Worm (Caenorhabditis elegans) whole organism, L1 larva: ENCODE results near the gene C26E1.1.

ENCODE experiments used
- ceh-8 ChIP-seq: fragments of 200-800 bp; sonication (Bioruptor generic); optimal IDR thresholded peaks from 2 replicates; lab custom pipeline; 2018; ENCODE audit warnings: mild to moderate bottlenecking, missing genetic modification characterization, moderate library complexity, missing compliant biosample characterization
- egl-13 ChIP-seq: sonication (generic microtip); optimal IDR thresholded peaks from 2 replicates; lab custom pipeline; 2016; ENCODE audit warnings: missing genotype, missing genetic modification reagents, missing genetic modification characterization, missing compliant biosample characterization
- nhr-12 ChIP-seq: sonication (generic microtip); optimal IDR thresholded peaks from 2 replicates; lab custom pipeline; 2017; ENCODE audit warnings: missing biosample characterization, missing genetic modification characterization
- nhr-77 ChIP-seq: fragments of 150-350 bp; optimal IDR thresholded peaks from 2 replicates; lab custom pipeline; 2014; ENCODE audit warnings: missing biosample characterization, missing genetic modification characterization
- nhr-90 ChIP-seq: sonication (generic microtip); optimal IDR thresholded peaks from 2 replicates; lab custom pipeline; 2016; ENCODE audit warnings: mild to moderate bottlenecking, missing genetic modification characterization, missing compliant biosample characterization; ENCODE audit not compliant: poor library complexity
- unc-86 ChIP-seq: sonication (generic microtip); optimal IDR thresholded peaks from 2 replicates; lab custom pipeline; 2016; ENCODE audit warnings: missing genetic modification characterization, missing compliant biosample characterization
- zag-1 ChIP-seq: fragments of 150-350 bp; optimal IDR thresholded peaks from 2 replicates; lab custom pipeline; 2014; ENCODE audit warnings: missing biosample characterization, missing genetic modification characterization

DNA sequence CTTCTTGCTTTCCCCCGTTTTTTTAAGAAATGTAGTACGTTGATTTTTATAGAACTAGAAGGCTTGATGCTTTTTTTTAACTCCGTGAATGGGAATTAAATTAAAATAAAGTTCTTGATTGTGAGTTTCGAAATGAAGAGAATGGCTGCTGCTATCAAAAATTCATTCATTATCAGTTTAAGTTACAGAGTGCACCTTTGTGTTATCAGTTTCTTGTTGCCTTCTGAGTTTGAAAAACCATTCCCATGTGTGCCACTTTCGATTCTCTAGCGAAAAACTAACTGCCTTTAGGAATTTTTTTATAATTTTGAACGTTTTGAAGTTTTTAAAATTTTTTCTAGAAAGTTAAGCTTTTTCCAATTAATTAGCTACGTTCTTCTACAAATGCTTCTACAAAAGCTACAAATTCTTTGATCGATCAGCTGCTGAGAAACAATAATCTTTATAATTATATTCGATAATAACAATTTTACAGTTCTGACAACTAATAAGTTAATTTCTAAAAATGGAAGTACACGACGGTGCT, 7.4 kb downstream of the C26E1.1 start, which contains the start of gene C26E1.2:
- TF ChIP-seq ceh-8 (GFP tag; lab: Kevin White, UChicago): no peak
- no peak for TF ChIP-seq nhr-77
- no peak for TF ChIP-seq unc-86 (tag; lab: Kevin White, UChicago)
- no peak for TF ChIP-seq nhr-12 (tag; lab: Kevin White, UChicago)
- no peak for TF ChIP-seq zag-1 (tag; lab: Kevin White, UChicago)
- TF ChIP-seq egl-13 (tag; lab: Kevin White, UChicago): no peak
- no peak for TF ChIP-seq nhr-90 (tag; lab: Kevin White, UChicago)
